Fruit fly (Drosophila melanogaster) whole organism, prepupa: Measurements from ENCODE around the gene CG46317.

Experiments
- CG16779 ChIP-seq: fragments of 200-800 bp; sonication (Bioruptor generic); optimal IDR thresholded peaks from 3 replicates; lab custom pipeline; 2017; ENCODE audit warnings: missing biosample characterization, mild to moderate bottlenecking, missing genetic modification characterization
- CG3919 ChIP-seq: fragments of 200-800 bp; sonication (Bioruptor generic); optimal IDR thresholded peaks from 3 replicates; lab custom pipeline; 2016; ENCODE audit warnings: missing biosample characterization, missing genetic modification characterization
- CG6854 ChIP-seq: fragments of 200-800 bp; sonication (Bioruptor generic); optimal IDR thresholded peaks from 2 replicates; lab custom pipeline; 2017; ENCODE audit warnings: missing biosample characterization, mild to moderate bottlenecking, missing genetic modification characterization
- CG7368 ChIP-seq: fragments of 200-800 bp; sonication (Bioruptor generic); optimal IDR thresholded peaks from 3 replicates; lab custom pipeline; 2016; ENCODE audit warnings: missing biosample characterization, missing genetic modification characterization
- Lpt ChIP-seq: fragments of 200-800 bp; sonication (Bioruptor generic); optimal IDR thresholded peaks from 3 replicates; lab custom pipeline; 2016; ENCODE audit warnings: missing biosample characterization, missing genetic modification characterization
- pdm3 ChIP-seq: fragments of 200-800 bp; sonication (Bioruptor generic); optimal IDR thresholded peaks from 3 replicates; lab custom pipeline; 2016; ENCODE audit warnings: missing biosample characterization, missing genetic modification characterization
- vri ChIP-seq: fragments of 200-800 bp; sonication (Bioruptor generic); optimal IDR thresholded peaks from 3 replicates; lab custom pipeline; 2016; ENCODE audit warnings: missing biosample characterization, mild to moderate bottlenecking, missing genetic modification characterization

DNA sequence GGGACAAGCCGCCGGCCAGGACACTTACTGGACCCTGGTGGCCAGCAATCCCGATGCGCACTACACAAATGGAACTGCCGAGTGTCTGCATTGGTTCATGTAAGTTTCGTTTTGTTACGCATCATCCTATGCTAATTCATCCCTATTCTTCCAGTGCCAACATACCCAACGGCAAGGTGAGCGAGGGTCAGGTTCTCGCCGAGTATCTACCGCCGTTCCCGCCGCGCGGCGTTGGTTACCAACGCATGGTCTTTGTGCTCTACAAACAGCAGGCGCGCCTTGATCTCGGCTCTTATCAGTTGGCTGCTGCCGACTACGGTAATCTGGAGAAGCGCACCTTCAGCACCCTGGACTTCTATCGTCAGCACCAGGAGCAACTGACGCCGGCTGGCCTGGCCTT is 34.0 kb upstream of the CG46317 start:
- TF ChIP-seq CG3919 (GFP tag; lab: Kevin White, UChicago) (no peak), CG7368 (GFP tag; lab: Kevin White, UChicago) (no peak), pdm3 (no peak), CG16779 (no peak), vri (no peak), CG6854 (GFP tag; lab: Kevin White, UChicago) (no peak), Lpt (GFP tag; lab: Kevin White, UChicago) (no peak)
